Worm (Caenorhabditis elegans): Measurements from ENCODE around the gene spp-9.

ce11 chrX:11450261-11450660, 37.3 kb upstream of the spp-9 start:
- no peak for TF ChIP-seq lin-13 (GFP tag; optimal IDR thresholded peaks at IDR 0.05)
- TF ChIP-seq fos-1 (tag; optimal IDR thresholded peaks at IDR 0.05), result no peak
- no peak for TF ChIP-seq ces-1 (GFP tag; optimal IDR thresholded peaks at IDR 0.05)
- TF ChIP-seq nhr-28 (tag; optimal IDR thresholded peaks at IDR 0.05), result no peak
- TF ChIP-seq nhr-10 (tag; optimal IDR thresholded peaks at IDR 0.05), result no peak
- TF ChIP-seq nhr-25 (tag; optimal IDR thresholded peaks at IDR 0.05; ENCODE audit: borderline replicate concordance, insufficient read depth), result no peak
- no peak for TF ChIP-seq ama-1 (optimal IDR thresholded peaks at IDR 0.05)
- TF ChIP-seq Y75B8A.6 (GFP tag; IDR thresholded peaks at IDR 0.05), result no peak
- no peak for TF ChIP-seq daf-8 (GFP tag; IDR thresholded peaks at IDR 0.05)
- no peak for TF ChIP-seq skn-1 (tag; optimal IDR thresholded peaks at IDR 0.05)
- no peak for TF ChIP-seq unc-130 (GFP tag; optimal IDR thresholded peaks at IDR 0.05)
- TF ChIP-seq snpc-4 (tag; optimal IDR thresholded peaks at IDR 0.05), result no peak
- no peak for TF ChIP-seq nhr-76 (tag; optimal IDR thresholded peaks at IDR 0.05)
- no peak for TF ChIP-seq vab-7 (GFP tag; IDR thresholded peaks at IDR 0.05)

Measured in whole organism, L4 larva.